Fruit fly (Drosophila melanogaster) whole organism, wandering third instar larva: ENCODE measurements around the gene CG6927.

Experiments
- Abd-B ChIP-seq: fragments of >200 bp; optimal IDR thresholded peaks from 2 replicates; lab custom pipeline; 2017; ENCODE audit warnings: missing biosample characterization, missing genetic modification characterization
- Dfd ChIP-seq: fragments of >200 bp; optimal IDR thresholded peaks from 2 replicates; lab custom pipeline; 2017; ENCODE audit warnings: missing biosample characterization, missing genetic modification characterization
- GATAd ChIP-seq: sonication (Bioruptor generic); optimal IDR thresholded peaks from 2 replicates; lab custom pipeline; 2016; ENCODE audit warnings: missing biosample characterization, missing genetic modification characterization
- Myc ChIP-seq: fragments of >200 bp; optimal IDR thresholded peaks from 2 replicates; lab custom pipeline; 2017
- Vsx2 ChIP-seq: fragments of 200-300, 225-300 bp; sonication (Bioruptor generic); optimal IDR thresholded peaks from 2 replicates; lab custom pipeline; 2018; ENCODE audit warnings: missing biosample characterization, missing genetic modification characterization; ENCODE audit not compliant: partially characterized antibody
- brk ChIP-seq: fragments of 200-800 bp; sonication (Bioruptor generic); optimal IDR thresholded peaks from 2 replicates; lab custom pipeline; 2016; ENCODE audit warnings: missing biosample characterization, mild to moderate bottlenecking, missing genetic modification characterization
- dl ChIP-seq, 2 experiments: fragments of 175-275, 200-275 bp in 1 of 2; fragments of 200-275 bp in 1 of 2; sonication (Bioruptor generic); optimal IDR thresholded peaks; lab custom pipeline; 2018; ENCODE audit warnings: mild to moderate bottlenecking in 2 of 2, missing biosample characterization in 2 of 2, missing genetic modification characterization in 2 of 2, moderate library complexity in 2 of 2; ENCODE audit not compliant: partially characterized antibody in 2 of 2, insufficient read depth in 1 of 2
- pan ChIP-seq: fragments of >200 bp; optimal IDR thresholded peaks from 2 replicates; lab custom pipeline; 2017
- psq ChIP-seq: fragments of 200-800 bp; sonication (Bioruptor generic); optimal IDR thresholded peaks from 3 replicates; lab custom pipeline; 2017; ENCODE audit warnings: missing biosample characterization, mild to moderate bottlenecking, missing genetic modification characterization, moderate library complexity

DNA sequence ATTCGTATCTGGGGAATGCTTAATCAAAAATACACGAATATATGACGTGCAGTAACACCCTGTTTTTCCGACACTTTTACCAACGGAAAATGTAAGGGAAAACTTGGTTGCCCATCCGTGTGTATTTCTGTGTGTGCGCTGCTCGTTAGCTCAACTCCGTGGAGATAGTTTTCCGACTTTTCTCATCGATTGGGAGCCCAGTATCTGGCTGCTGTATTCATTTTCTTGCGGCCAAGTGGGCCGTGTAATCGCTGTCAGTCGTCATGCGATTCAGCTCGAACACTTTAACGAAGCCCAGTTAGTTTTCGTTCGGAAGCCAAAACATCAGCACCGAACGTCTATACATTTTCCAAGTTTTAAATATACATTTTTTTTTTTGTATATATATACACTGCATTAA, 31.3 kb upstream of the CG6927 start, which contains the start of gene boil:
- TF ChIP-seq Dfd (GFP tag; lab: Kevin White, UChicago) (no peak), GATAd (GFP tag; lab: Kevin White, UChicago) (no peak), Myc (lab: Kevin White, UChicago) (no peak), Abd-B (GFP tag; lab: Kevin White, UChicago) (no peak), pan (no peak), Vsx2 (GFP tag; lab: Kevin White, UChicago) (no peak), brk (GFP tag; lab: Kevin White, UChicago) (no peak), psq (GFP tag; lab: Kevin White, UChicago) (no peak), dl (GFP tag; optimal IDR thresholded peaks at IDR 0.05; lab: Kevin White, UChicago; ENCODE audit: insufficient read depth in 1 of 2, partially characterized antibody in 2 of 2) (no peak)
